Worm (Caenorhabditis elegans): Measurements from ENCODE around the gene sdz-21.

DNA sequence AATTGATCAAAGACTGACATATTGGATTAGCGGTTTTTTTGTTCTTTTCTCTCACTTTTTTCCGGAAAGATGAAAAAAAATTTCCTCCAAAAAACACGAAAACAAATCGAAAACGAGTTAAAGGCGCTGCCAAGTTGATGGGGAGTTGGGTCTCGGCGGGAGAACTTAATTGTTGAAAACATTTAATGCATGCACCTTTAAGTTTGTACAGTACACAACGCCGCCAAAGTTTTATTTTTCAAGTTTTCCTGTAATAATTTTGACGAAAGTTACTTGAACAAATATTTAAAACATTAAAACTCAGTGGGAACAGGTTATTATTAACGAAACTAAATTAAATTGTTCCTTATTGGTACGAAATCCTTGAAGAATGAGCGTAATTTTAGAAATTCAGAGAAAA is 44.6 kb upstream of the sdz-21 start:
- TF ChIP-seq ham-2 (GFP tag; optimal IDR thresholded peaks at IDR 0.05) (no peak), mep-1 (tag; optimal IDR thresholded peaks at IDR 0.05) (no peak), snpc-4 (tag; optimal IDR thresholded peaks at IDR 0.05) (no peak), M03D4.4 (tag; optimal IDR thresholded peaks at IDR 0.05) (no peak), ztf-11 (tag; optimal IDR thresholded peaks at IDR 0.05) (no peak)

Data from whole organism, mixed stage, embryonic.